Worm (Caenorhabditis elegans) whole organism, mixed stage, embryonic: ENCODE data around the gene exh-1.

Experiments
- blmp-1 ChIP-seq: fragments of 150-350 bp; optimal IDR thresholded peaks from 2 replicates; lab custom pipeline; 2014; ENCODE audit warnings: missing biosample characterization, missing genetic modification characterization
- ceh-43 ChIP-seq: fragments of 200-800 bp; sonication (Bioruptor generic); optimal IDR thresholded peaks from 2 replicates; lab custom pipeline; 2018; ENCODE audit warnings: mild to moderate bottlenecking, missing genetic modification characterization, moderate library complexity, missing compliant biosample characterization
- elt-3 ChIP-seq: fragments of 150-350 bp; optimal IDR thresholded peaks from 2 replicates; lab custom pipeline; 2014; ENCODE audit warnings: missing biosample characterization, missing genetic modification characterization
- lin-13 ChIP-seq: fragments of 150-350 bp; optimal IDR thresholded peaks from 2 replicates; lab custom pipeline; 2014; ENCODE audit warnings: missing biosample characterization, missing genetic modification characterization
- lin-32 ChIP-seq: fragments of 200-800 bp; sonication (Bioruptor generic); optimal IDR thresholded peaks from 2 replicates; lab custom pipeline; 2018; ENCODE audit warnings: mild to moderate bottlenecking, missing genetic modification characterization, missing compliant biosample characterization
- mep-1 ChIP-seq: fragments of 150-350 bp; optimal IDR thresholded peaks from 2 replicates; lab custom pipeline; 2017; ENCODE audit warnings: missing biosample characterization, missing genetic modification reagents, missing genetic modification characterization, inconsistent platforms
- nhr-12 ChIP-seq: fragments of 150-350 bp; optimal IDR thresholded peaks from 2 replicates; lab custom pipeline; 2014; ENCODE audit warnings: missing biosample characterization, missing genetic modification characterization
- nhr-237 ChIP-seq: fragments of 150-350 bp; optimal IDR thresholded peaks from 2 replicates; lab custom pipeline; 2014; ENCODE audit warnings: missing biosample characterization, missing genetic modification characterization
- nhr-28 ChIP-seq: fragments of 150-350 bp; optimal IDR thresholded peaks from 2 replicates; lab custom pipeline; 2014; ENCODE audit warnings: missing biosample characterization, missing genetic modification characterization
- nhr-76 ChIP-seq: sonication (generic microtip); optimal IDR thresholded peaks from 2 replicates; lab custom pipeline; 2017; ENCODE audit warnings: missing biosample characterization, missing genetic modification characterization
- snpc-4 ChIP-seq: fragments of 150-350 bp; optimal IDR thresholded peaks from 2 replicates; lab custom pipeline; 2014; ENCODE audit warnings: missing biosample characterization, missing genetic modification characterization
- unc-62 ChIP-seq: fragments of 150-350 bp; optimal IDR thresholded peaks from 2 replicates; lab custom pipeline; 2014; ENCODE audit warnings: missing biosample characterization, missing genetic modification reagents, missing genetic modification characterization
- ztf-11 ChIP-seq: fragments of 150-350 bp; optimal IDR thresholded peaks from 2 replicates; lab custom pipeline; 2014; ENCODE audit warnings: missing biosample characterization, missing genetic modification characterization

DNA sequence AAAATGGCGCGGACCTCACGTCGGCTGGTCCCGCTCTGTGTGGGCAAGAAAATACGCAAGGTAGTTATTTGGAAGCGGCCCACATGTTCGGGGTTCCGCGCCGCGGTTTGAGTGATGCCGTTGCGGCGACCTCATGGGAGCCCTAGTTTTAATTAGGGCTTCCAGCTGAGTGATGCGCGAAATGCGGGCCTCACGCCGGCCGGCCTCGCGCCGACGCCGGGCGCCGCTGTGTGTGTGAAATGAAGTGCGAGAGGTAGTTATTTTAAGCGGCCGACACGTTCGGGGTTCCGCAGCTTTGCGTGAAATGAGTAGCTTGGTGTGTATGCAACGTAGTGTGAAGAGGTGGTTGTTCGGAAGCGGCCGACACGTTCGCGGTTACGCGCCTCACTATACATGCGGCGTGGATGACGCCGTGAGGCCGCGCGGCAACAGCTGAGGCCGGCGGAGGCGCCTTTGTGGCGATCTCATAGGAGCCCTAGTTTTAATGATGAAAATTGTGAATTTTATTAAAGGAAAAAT is 6.9 kb upstream of the exh-1 start:
- no peak for TF ChIP-seq nhr-12 (tag; lab: Kevin White, UChicago)
- no peak for TF ChIP-seq lin-32 (GFP tag; lab: Kevin White, UChicago)
- TF ChIP-seq unc-62 (GFP tag; lab: Kevin White, UChicago) = no peak
- no peak for TF ChIP-seq blmp-1
- no peak for TF ChIP-seq elt-3 (tag; lab: Kevin White, UChicago)
- TF ChIP-seq lin-13 (tag; lab: Kevin White, UChicago) = no peak
- TF ChIP-seq nhr-237 (tag; lab: Kevin White, UChicago) = no peak
- no peak for TF ChIP-seq ceh-43
- no peak for TF ChIP-seq nhr-28
- TF ChIP-seq snpc-4 (tag; lab: Kevin White, UChicago) = no peak
- no peak for TF ChIP-seq mep-1 (tag; lab: Kevin White, UChicago)
- TF ChIP-seq nhr-76 (tag; lab: Kevin White, UChicago) = no peak
- TF ChIP-seq ztf-11 = no peak
